Worm (Caenorhabditis elegans) whole organism, L4 larva: ENCODE data around the gene acl-4.

Experiments used
- D1046.2 ChIP-seq: fragments of 200-800 bp; sonication (Bioruptor generic); IDR thresholded peaks from 2 replicates; pipeline ENCODE4 v1.3.6; 2022; ENCODE audit warnings: missing genetic modification characterization, missing compliant biosample characterization
- F26F4.8 ChIP-seq: fragments of 200-800 bp; sonication (Bioruptor generic); conservative IDR thresholded peaks from 2 replicates; pipeline ENCODE4 v1.3.6; 2022; ENCODE audit warnings: missing genetic modification characterization, missing compliant biosample characterization
- T26A8.4 ChIP-seq: fragments of 200-800 bp; sonication (Bioruptor generic); IDR thresholded peaks from 2 replicates; pipeline ENCODE4 v1.3.6; 2022; ENCODE audit warnings: missing genetic modification characterization, missing compliant biosample characterization
- Y48G9A.11 ChIP-seq: fragments of 200-800 bp; sonication (Bioruptor generic); IDR thresholded peaks from 2 replicates; pipeline ENCODE4 v1.3.6; 2022; ENCODE audit warnings: missing genetic modification reagents, missing genetic modification characterization, missing compliant biosample characterization
- Y75B8A.6 ChIP-seq: fragments of 200-800 bp; sonication (Bioruptor generic); IDR thresholded peaks from 2 replicates; pipeline ENCODE4 v1.3.6; 2022; ENCODE audit warnings: missing genetic modification reagents, missing genetic modification characterization, missing compliant biosample characterization
- aha-1 ChIP-seq: fragments of 150-350 bp; peaks from one replicate; lab custom pipeline; 2014; ENCODE audit warnings: missing biosample characterization, missing genetic modification characterization
- ama-1 ChIP-seq: fragments of 150-350 bp; optimal IDR thresholded peaks from 2 replicates; lab custom pipeline; 2014; ENCODE audit warnings: inconsistent platforms, mixed read lengths
- ceh-32 ChIP-seq: sonication (generic microtip); optimal IDR thresholded peaks from 2 replicates; lab custom pipeline; 2016; ENCODE audit warnings: mild to moderate bottlenecking, missing genetic modification characterization, missing compliant biosample characterization; ENCODE audit not compliant: poor library complexity
- ceh-82 ChIP-seq: sonication (generic microtip); optimal IDR thresholded peaks from 2 replicates; lab custom pipeline; 2017; ENCODE audit warnings: missing biosample characterization, missing genetic modification characterization
- daf-19 ChIP-seq: fragments of 200-800 bp; sonication (Bioruptor generic); conservative IDR thresholded peaks from 2 replicates; pipeline ENCODE4 v1.3.6; 2022; ENCODE audit warnings: missing genetic modification characterization, missing compliant biosample characterization
- daf-8 ChIP-seq: fragments of 200-800 bp; sonication (Bioruptor generic); IDR thresholded peaks from 2 replicates; pipeline ENCODE4 v1.3.6; 2022; ENCODE audit warnings: missing genetic modification characterization, missing compliant biosample characterization
- dve-1 ChIP-seq: sonication (generic microtip); optimal IDR thresholded peaks from 2 replicates; lab custom pipeline; 2017; ENCODE audit warnings: antibody characterized with exemption, mild to moderate bottlenecking, missing genetic modification characterization, missing compliant biosample characterization; ENCODE audit not compliant: insufficient read depth
- egl-43 ChIP-seq: fragments of 200-800 bp; sonication (Bioruptor generic); IDR thresholded peaks from 2 replicates; pipeline ENCODE4 v1.3.6; 2022; ENCODE audit warnings: missing genetic modification reagents, missing genetic modification characterization, missing compliant biosample characterization
- fos-1 ChIP-seq: fragments of 150-350 bp; optimal IDR thresholded peaks from 2 replicates; lab custom pipeline; 2014; ENCODE audit warnings: missing biosample characterization, missing genetic modification characterization
- hif-1 ChIP-seq, 2 experiments: sonication (generic microtip); optimal IDR thresholded peaks; 2 replicates each; lab custom pipeline; 2016 to 2017; ENCODE audit warnings: missing compliant biosample characterization in 2 of 2, missing genetic modification characterization in 2 of 2, missing genetic modification reagents in 2 of 2, missing genotype in 2 of 2, mild to moderate bottlenecking in 1 of 2
- hlh-30 ChIP-seq: sonication (generic microtip); optimal IDR thresholded peaks from 2 replicates; lab custom pipeline; 2017; ENCODE audit warnings: antibody characterized with exemption, mild to moderate bottlenecking, missing genetic modification characterization, missing compliant biosample characterization; ENCODE audit not compliant: insufficient read depth
- jun-1 ChIP-seq: fragments of 150-350 bp; optimal IDR thresholded peaks from 2 replicates; lab custom pipeline; 2014; ENCODE audit warnings: missing biosample characterization, missing genetic modification reagents, missing genetic modification characterization
- lin-29 ChIP-seq: fragments of 200-800 bp; sonication (Bioruptor generic); IDR thresholded peaks from 2 replicates; pipeline ENCODE4 v1.3.6; 2022; ENCODE audit warnings: missing genetic modification reagents, missing genetic modification characterization, missing compliant biosample characterization
- lir-3 ChIP-seq: sonication (generic microtip); optimal IDR thresholded peaks from 2 replicates; lab custom pipeline; 2016; ENCODE audit warnings: mild to moderate bottlenecking, missing genetic modification characterization, missing compliant biosample characterization
- lsy-2 ChIP-seq, 2 experiments: fragments of 150-350 bp in 1 of 2; sonication (generic microtip) in 1 of 2; optimal IDR thresholded peaks; 2 replicates each; lab custom pipeline; 2014 to 2017; ENCODE audit warnings: missing biosample characterization in 2 of 2, missing genetic modification characterization in 2 of 2
- madf-5 ChIP-seq, 2 experiments: fragments of 200-800 bp; sonication (Bioruptor generic); IDR thresholded peaks; 2 replicates each; pipeline ENCODE4 v1.3.6; 2022; ENCODE audit warnings: missing compliant biosample characterization in 2 of 2, missing genetic modification characterization in 2 of 2
- madf-9 ChIP-seq: fragments of 200-800 bp; sonication (Bioruptor generic); conservative IDR thresholded peaks from 2 replicates; pipeline ENCODE4 v1.3.6; 2022; ENCODE audit warnings: missing genetic modification reagents, missing genetic modification characterization, missing compliant biosample characterization
- mdt-29 ChIP-seq: fragments of 200-800 bp; sonication (Bioruptor generic); IDR thresholded peaks from 2 replicates; pipeline ENCODE4 v1.3.6; 2022; ENCODE audit warnings: missing genetic modification reagents, missing genetic modification characterization, missing compliant biosample characterization
- mes-2 ChIP-seq: sonication (generic microtip); optimal IDR thresholded peaks from 2 replicates; lab custom pipeline; 2016; ENCODE audit warnings: missing genotype, mild to moderate bottlenecking, missing genetic modification characterization, missing compliant biosample characterization; ENCODE audit not compliant: poor library complexity, severe bottlenecking
- mxl-2 ChIP-seq: fragments of 200-800 bp; sonication (Bioruptor generic); conservative IDR thresholded peaks from 2 replicates; pipeline ENCODE4 v1.3.6; 2022; ENCODE audit warnings: missing genetic modification reagents, missing genetic modification characterization, missing compliant biosample characterization
- mxl-3 ChIP-seq: fragments of 200-800 bp; sonication (Bioruptor generic); optimal IDR thresholded peaks from 2 replicates; lab custom pipeline; 2018; ENCODE audit warnings: mild to moderate bottlenecking, missing genetic modification characterization, missing compliant biosample characterization
- nhr-102 ChIP-seq: sonication (generic microtip); optimal IDR thresholded peaks from 2 replicates; lab custom pipeline; 2016; ENCODE audit warnings: mild to moderate bottlenecking, missing genetic modification characterization, moderate library complexity, missing compliant biosample characterization
- nhr-28 ChIP-seq: fragments of 150-350 bp; optimal IDR thresholded peaks from 2 replicates; lab custom pipeline; 2014; ENCODE audit warnings: missing biosample characterization, missing genetic modification characterization
- nhr-48 ChIP-seq: sonication (generic microtip); optimal IDR thresholded peaks from 2 replicates; lab custom pipeline; 2016; ENCODE audit warnings: mild to moderate bottlenecking, missing genetic modification characterization, missing compliant biosample characterization
- pqm-1 ChIP-seq: sonication (generic microtip); optimal IDR thresholded peaks from 2 replicates; lab custom pipeline; 2017; ENCODE audit warnings: missing biosample characterization, missing genetic modification characterization
- rbr-2 ChIP-seq: sonication (generic microtip); optimal IDR thresholded peaks from 2 replicates; lab custom pipeline; 2016; ENCODE audit warnings: missing genotype, missing genetic modification characterization, missing compliant biosample characterization
- skn-1 ChIP-seq: fragments of 150-350 bp; optimal IDR thresholded peaks from 2 replicates; lab custom pipeline; 2014; ENCODE audit warnings: missing biosample characterization, missing genetic modification characterization
- tag-97 ChIP-seq: fragments of 200-800 bp; sonication (Bioruptor generic); IDR thresholded peaks from 2 replicates; pipeline ENCODE4 v1.3.6; 2022; ENCODE audit warnings: missing genetic modification characterization, missing compliant biosample characterization
- tra-1 ChIP-seq: fragments of 200-800 bp; sonication (Bioruptor generic); IDR thresholded peaks from 2 replicates; pipeline ENCODE4 v1.3.6; 2022; ENCODE audit warnings: missing genetic modification reagents, missing genetic modification characterization, missing compliant biosample characterization
- unc-62 ChIP-seq, 3 experiments: fragments of 150-350 bp in 1 of 3; sonication (generic microtip); optimal IDR thresholded peaks in 2 of 3; peaks in 1 of 3; 1 replicate in 1 of 3; 2 replicates in 2 of 3; lab custom pipeline; 2014 to 2017; ENCODE audit warnings: missing biosample characterization in 3 of 3, missing genetic modification characterization in 3 of 3, missing genetic modification reagents in 3 of 3, missing genotype in 1 of 3
- zip-2 ChIP-seq: fragments of 150-350 bp; optimal IDR thresholded peaks from 2 replicates; lab custom pipeline; 2014; ENCODE audit warnings: missing biosample characterization, missing genetic modification characterization
- ztf-11 ChIP-seq: fragments of 150-350 bp; optimal IDR thresholded peaks from 2 replicates; lab custom pipeline; 2014; ENCODE audit warnings: missing biosample characterization, missing genetic modification characterization
- ztf-7 ChIP-seq: fragments of 150-350 bp; optimal IDR thresholded peaks from 2 replicates; lab custom pipeline; 2014; ENCODE audit warnings: missing biosample characterization, missing genetic modification characterization

acl-4 gene

DNA sequence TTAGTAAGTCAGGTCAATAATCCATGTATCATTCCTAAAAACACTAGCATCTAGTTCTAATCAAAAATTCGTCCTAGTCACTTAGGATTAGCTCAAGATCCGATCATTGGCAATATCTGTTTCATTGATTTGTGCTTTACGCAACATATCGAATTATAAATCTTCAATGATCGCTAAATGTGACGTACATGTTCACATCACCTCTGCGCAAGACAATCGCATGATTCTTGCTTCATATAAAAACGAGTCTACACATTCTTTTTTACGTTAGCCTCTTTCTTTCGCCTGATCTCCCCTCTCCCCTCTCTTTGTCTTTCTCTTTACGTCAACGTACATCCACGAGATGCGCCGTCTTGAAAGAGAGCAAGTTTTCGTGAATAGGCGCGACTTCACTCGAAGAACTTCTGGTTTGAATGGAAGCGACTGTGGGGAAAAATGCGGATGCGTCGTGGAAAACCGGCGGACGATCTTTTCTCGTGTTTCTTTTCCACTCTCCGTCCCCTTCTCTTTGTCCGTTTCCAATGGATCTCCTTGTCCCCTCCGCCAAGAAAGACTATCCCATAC, 46.1 kb upstream of the acl-4 start (continued):
- no peak for TF ChIP-seq mes-2 (tag; lab: Kevin White, UChicago)
- no peak for TF ChIP-seq egl-43 (GFP tag; lab: Robert Waterston, UW)
- TF ChIP-seq ztf-7 (tag; lab: Kevin White, UChicago): no peak
- no peak for TF ChIP-seq mxl-2 (GFP tag; lab: Robert Waterston, UW)
- TF ChIP-seq nhr-102 (tag; lab: Kevin White, UChicago): no peak
- TF ChIP-seq hlh-30: peak; percentile 63
- TF ChIP-seq daf-19 (GFP tag; lab: Robert Waterston, UW): no peak
- no peak for TF ChIP-seq daf-8
- no peak for TF ChIP-seq tag-97 (GFP tag; lab: Robert Waterston, UW)
- TF ChIP-seq nhr-48: peak; percentile 61
- TF ChIP-seq mdt-29 (GFP tag; lab: Robert Waterston, UW): no peak

DNA sequence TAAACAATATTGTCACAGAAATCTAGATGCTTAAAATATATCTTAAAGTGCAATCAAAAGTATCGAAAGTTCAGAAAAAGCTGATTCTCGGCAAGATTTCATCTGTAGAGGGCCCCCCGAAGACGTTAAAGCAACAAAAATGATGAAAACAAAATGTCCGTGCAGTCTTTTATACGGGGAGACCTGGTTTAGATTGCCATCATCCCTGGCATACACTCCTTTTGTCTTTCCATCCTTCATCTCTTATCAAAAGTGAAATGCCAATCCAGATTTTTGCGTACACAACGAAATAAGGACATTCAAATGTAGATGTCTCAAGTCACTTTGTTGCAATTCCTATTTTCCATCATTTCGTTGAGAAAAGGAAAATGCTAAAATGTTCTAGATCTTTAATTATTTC, 43.9 kb upstream of the acl-4 start:
- TF ChIP-seq ama-1 (no peak), D1046.2 (no peak), aha-1 (tag; lab: Kevin White, UChicago) (peak; percentile 83), lin-29 (GFP tag; lab: Robert Waterston, UW) (no peak), tra-1 (no peak), ceh-32 (tag; lab: Kevin White, UChicago) (no peak), dve-1 (tag; lab: Kevin White, UChicago) (no peak), daf-19 (GFP tag; lab: Robert Waterston, UW) (no peak)

DNA sequence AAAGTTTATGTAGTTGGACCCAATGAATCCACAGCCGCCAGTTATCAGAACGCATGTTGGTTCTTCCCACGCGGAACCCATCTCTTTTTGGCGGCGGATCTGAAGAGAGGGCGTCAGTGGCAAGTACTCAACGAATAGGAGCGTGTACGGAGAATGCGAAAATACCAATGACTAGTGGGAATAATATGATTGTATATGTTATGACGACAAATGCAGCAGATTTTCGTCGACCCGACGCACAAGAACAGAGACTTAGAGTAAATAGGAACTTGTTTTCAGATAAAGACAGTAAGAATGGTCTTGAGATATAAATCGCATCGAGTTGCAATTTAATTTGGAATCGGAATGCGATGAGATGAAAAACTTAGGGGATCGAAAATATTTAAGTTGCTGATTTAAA, 42.8 kb upstream of the acl-4 start, which contains the start of gene bus-5:
bus-5 (minus strand) TSS at position 101 of the 400 bp plus-strand sequence.
- TF ChIP-seq unc-62 (GFP tag; optimal IDR thresholded peaks at IDR 0.05 in 1 of 2; lab: Kevin White, UChicago) (peak in 1 of 2 experiments; percentile 50), unc-62 (tag; optimal IDR thresholded peaks at IDR 0.05; lab: Kevin White, UChicago) (no peak), skn-1 (no peak)

DNA sequence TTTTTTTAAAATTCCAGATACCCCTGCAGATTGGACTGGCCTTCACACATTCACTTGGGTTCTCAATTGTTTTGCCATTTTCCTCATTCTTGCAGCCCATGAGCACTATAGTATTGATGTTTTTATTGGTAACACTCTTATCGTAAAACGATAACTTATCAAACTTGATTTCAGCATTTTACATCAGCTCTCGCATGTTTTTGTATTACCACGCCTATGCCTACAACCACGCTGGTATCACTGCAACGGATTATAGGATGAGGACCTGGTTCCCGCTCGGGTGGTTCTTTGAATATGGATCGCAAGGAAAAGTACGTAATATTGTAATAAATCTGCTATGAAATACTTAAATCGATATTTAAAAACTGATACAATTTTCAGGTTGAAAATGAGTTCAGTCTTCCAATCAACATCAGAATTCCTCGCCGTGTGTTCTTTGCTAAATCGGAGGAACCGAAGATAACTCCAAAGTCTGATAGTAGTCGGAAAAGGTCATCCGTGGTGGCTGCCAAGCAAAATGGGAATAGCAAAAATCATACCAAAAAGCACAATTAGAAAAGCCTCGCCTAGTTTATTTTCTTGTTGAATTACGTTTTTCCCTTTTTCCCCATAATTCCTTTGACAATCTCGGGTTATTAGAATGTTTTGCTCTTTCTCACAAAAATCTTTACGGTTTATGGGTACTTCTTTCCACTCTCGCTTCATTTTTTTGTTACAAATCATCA, 40.5 kb upstream of the acl-4 start:
- TF ChIP-seq madf-5 (GFP tag; IDR thresholded peaks at IDR 0.05; lab: Robert Waterston, UW) (no peak), T26A8.4 (GFP tag; lab: Robert Waterston, UW) (peak; percentile 73; the same call in 1 of the 2 replicates), daf-8 (no peak), aha-1 (tag; lab: Kevin White, UChicago) (peak; percentile 47), unc-62 (GFP tag; optimal IDR thresholded peaks at IDR 0.05 in 1 of 2; lab: Kevin White, UChicago) (peak in 1 of 2 experiments; percentile 96), unc-62 (tag; optimal IDR thresholded peaks at IDR 0.05; lab: Kevin White, UChicago) (no peak)

DNA sequence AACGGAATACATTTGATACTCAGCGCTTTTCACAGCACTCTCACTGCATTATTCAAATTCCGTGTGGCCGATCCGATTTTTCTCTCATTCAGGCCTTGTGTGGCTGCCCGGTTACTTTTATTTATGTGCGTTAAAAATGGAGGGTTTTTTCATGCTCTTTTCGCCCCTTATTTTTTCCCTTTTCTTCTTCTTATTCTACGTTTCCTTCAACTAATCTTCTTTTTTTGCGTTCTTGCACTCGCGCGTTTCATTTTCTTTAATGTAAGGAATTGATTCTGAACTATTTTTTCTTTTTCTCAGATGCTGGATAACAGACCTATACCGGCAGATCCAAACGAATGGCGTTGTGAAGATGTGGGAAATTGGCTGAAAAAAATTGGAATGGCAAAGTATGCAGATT, 38.4 kb upstream of the acl-4 start, which contains the start of gene F53B1.2:
F53B1.2 (plus strand) TSS at position 301 of the 400 bp plus-strand sequence.
- no peak for TF ChIP-seq F26F4.8 (GFP tag; lab: Robert Waterston, UW)
- no peak for TF ChIP-seq Y48G9A.11
- no peak for TF ChIP-seq egl-43 (GFP tag; lab: Robert Waterston, UW)
- no peak for TF ChIP-seq jun-1 (tag; lab: Kevin White, UChicago)
- TF ChIP-seq, all 104 proteins: peak for 0

DNA sequence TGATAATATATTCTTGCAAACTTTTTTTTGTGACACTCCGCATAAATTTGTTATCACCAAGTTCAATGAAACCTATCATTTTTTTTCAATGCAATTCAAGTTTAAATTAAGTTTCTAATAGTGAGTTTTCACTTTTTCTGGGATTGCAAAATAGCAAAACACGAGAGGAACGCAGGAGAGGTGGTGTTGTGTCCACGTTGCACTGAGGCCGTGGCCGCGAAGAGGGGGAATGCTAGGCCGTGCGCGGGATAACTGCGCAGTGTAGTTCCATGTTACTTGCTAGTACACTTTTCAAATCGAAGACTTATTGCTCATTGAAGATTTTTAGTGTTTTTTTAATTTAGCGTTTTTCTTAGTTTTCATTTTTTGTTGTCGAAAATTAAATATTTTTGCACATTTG, 37.9 kb upstream of the acl-4 start:
- TF ChIP-seq pqm-1: peak; percentile 15
- TF ChIP-seq ztf-7 (tag; lab: Kevin White, UChicago): no peak
- no peak for TF ChIP-seq lsy-2 (tag; optimal IDR thresholded peaks at IDR 0.05; lab: Kevin White, UChicago)
- peak in 1 of 2 experiments; percentile 1 for TF ChIP-seq hif-1 (tag; optimal IDR thresholded peaks at IDR 0.05; lab: Kevin White, UChicago)
- TF ChIP-seq D1046.2: no peak
- TF ChIP-seq mxl-3: peak; percentile 71
- TF ChIP-seq ceh-82 (tag; lab: Kevin White, UChicago): no peak
- TF ChIP-seq lir-3: no peak
- TF ChIP-seq madf-9 (GFP tag; lab: Robert Waterston, UW): no peak
- TF ChIP-seq T26A8.4 (GFP tag; lab: Robert Waterston, UW): no peak
- TF ChIP-seq nhr-28 (tag; lab: Kevin White, UChicago): no peak
- TF ChIP-seq egl-43 (GFP tag; lab: Robert Waterston, UW): no peak
- TF ChIP-seq ztf-11 (tag; lab: Kevin White, UChicago): no peak
- no peak for TF ChIP-seq fos-1 (tag; lab: Kevin White, UChicago)
- no peak for TF ChIP-seq rbr-2 (tag; lab: Kevin White, UChicago)
- peak in 1 of 2 experiments; percentile 30 for TF ChIP-seq unc-62 (GFP tag; optimal IDR thresholded peaks at IDR 0.05 in 1 of 2; lab: Kevin White, UChicago)
- no peak for TF ChIP-seq unc-62 (tag; optimal IDR thresholded peaks at IDR 0.05; lab: Kevin White, UChicago)
- no peak for TF ChIP-seq zip-2 (tag; lab: Kevin White, UChicago)
- no peak for TF ChIP-seq skn-1
- no peak for TF ChIP-seq Y75B8A.6
